Worm (Caenorhabditis elegans): Measurements from ENCODE around the gene cpsf-3.

The cpsf-3 gene

ce11 chrIV:13247780-13248179 is 34.9 kb downstream of the cpsf-3 start:
- TF ChIP-seq ztf-11 (tag; optimal IDR thresholded peaks at IDR 0.05): no peak
- no peak for TF ChIP-seq ceh-83 (GFP tag; optimal IDR thresholded peaks at IDR 0.05)
- TF ChIP-seq nhr-12 (tag; optimal IDR thresholded peaks at IDR 0.05): no peak
- no peak for TF ChIP-seq lin-32 (GFP tag; optimal IDR thresholded peaks at IDR 0.05)
- no peak for TF ChIP-seq cnd-1 (tag; optimal IDR thresholded peaks at IDR 0.05)
- no peak for TF ChIP-seq hlh-1 (tag; optimal IDR thresholded peaks at IDR 0.05)
- TF ChIP-seq unc-62 (GFP tag; optimal IDR thresholded peaks at IDR 0.05): no peak
- TF ChIP-seq sptf-1 (tag; optimal IDR thresholded peaks at IDR 0.05): no peak
- no peak for TF ChIP-seq nhr-28 (tag; optimal IDR thresholded peaks at IDR 0.05)
- no peak for TF ChIP-seq unc-120 (tag; optimal IDR thresholded peaks at IDR 0.05; ENCODE audit: poor library complexity, severe bottlenecking)
- no peak for TF ChIP-seq bed-3 (GFP tag; optimal IDR thresholded peaks at IDR 0.05)
- no peak for TF ChIP-seq nhr-76 (tag; optimal IDR thresholded peaks at IDR 0.05)

- TF ChIP-seq nhr-2 (tag; optimal IDR thresholded peaks at IDR 0.05) (no peak), nhr-12 (tag; optimal IDR thresholded peaks at IDR 0.05) (no peak), mls-2 (tag; optimal IDR thresholded peaks at IDR 0.05) (no peak), ceh-39 (tag; optimal IDR thresholded peaks at IDR 0.05) (no peak), lin-32 (GFP tag; optimal IDR thresholded peaks at IDR 0.05) (no peak), drap-1 (GFP tag; optimal IDR thresholded peaks at IDR 0.05) (no peak), hlh-1 (tag; optimal IDR thresholded peaks at IDR 0.05) (no peak)
Observed at ce11 chrIV:13246961-13247360, 35.7 kb downstream of the cpsf-3 start, which contains the start of gene JC8.7. Gene JC8.7, plus strand, starts transcription at chrIV:13247261.

- no peak for TF ChIP-seq zip-8 (tag; optimal IDR thresholded peaks at IDR 0.05)
- no peak for TF ChIP-seq nhr-2 (tag; optimal IDR thresholded peaks at IDR 0.05)
- TF ChIP-seq ztf-11 (tag; optimal IDR thresholded peaks at IDR 0.05): no peak
Observed at ce11 chrIV:13244024-13244423, 38.7 kb downstream of the cpsf-3 start, which contains the start of gene cox-11. Gene cox-11, plus strand, starts transcription at chrIV:13244324.

ce11 chrIV:13243375-13243774 is 39.3 kb downstream of the cpsf-3 start, which contains the start of gene JC8.4:
Gene JC8.4, plus strand, starts transcription at chrIV:13243675.
- no peak for TF ChIP-seq nhr-12 (tag; optimal IDR thresholded peaks at IDR 0.05)

ce11 chrIV:13241340-13241739 is 41.3 kb downstream of the cpsf-3 start:
- TF ChIP-seq elt-3 (tag; optimal IDR thresholded peaks at IDR 0.05): no peak
- TF ChIP-seq lin-32 (GFP tag; optimal IDR thresholded peaks at IDR 0.05): no peak
- TF ChIP-seq mep-1 (tag; optimal IDR thresholded peaks at IDR 0.05): no peak
- TF ChIP-seq sptf-1 (tag; optimal IDR thresholded peaks at IDR 0.05): no peak
- no peak for TF ChIP-seq mab-5 (tag; optimal IDR thresholded peaks at IDR 0.05)
- no peak for TF ChIP-seq zip-8 (tag; optimal IDR thresholded peaks at IDR 0.05)
- TF ChIP-seq nhr-2 (tag; optimal IDR thresholded peaks at IDR 0.05): no peak
- TF ChIP-seq flh-1 (GFP tag; optimal IDR thresholded peaks at IDR 0.05): no peak
- TF ChIP-seq M03D4.4 (tag; optimal IDR thresholded peaks at IDR 0.05): no peak
- TF ChIP-seq pha-4 (tag; optimal IDR thresholded peaks at IDR 0.05): no peak
- no peak for TF ChIP-seq hlh-1 (tag; optimal IDR thresholded peaks at IDR 0.05)

- no peak for TF ChIP-seq ztf-11 (tag; optimal IDR thresholded peaks at IDR 0.05)
- TF ChIP-seq elt-3 (tag; optimal IDR thresholded peaks at IDR 0.05): no peak
- no peak for TF ChIP-seq lin-32 (GFP tag; optimal IDR thresholded peaks at IDR 0.05)
- no peak for TF ChIP-seq mep-1 (tag; optimal IDR thresholded peaks at IDR 0.05)
- no peak for TF ChIP-seq elt-1 (tag; optimal IDR thresholded peaks at IDR 0.05; ENCODE audit: borderline replicate concordance, insufficient read depth)
- TF ChIP-seq blmp-1 (tag; optimal IDR thresholded peaks at IDR 0.05): no peak
- TF ChIP-seq sem-2 (GFP tag; optimal IDR thresholded peaks at IDR 0.05): no peak
- no peak for TF ChIP-seq nhr-76 (tag; optimal IDR thresholded peaks at IDR 0.05)
- TF ChIP-seq zip-8 (tag; optimal IDR thresholded peaks at IDR 0.05): no peak
- TF ChIP-seq lin-13 (tag; optimal IDR thresholded peaks at IDR 0.05): no peak
- no peak for TF ChIP-seq nhr-237 (tag; optimal IDR thresholded peaks at IDR 0.05)
- TF ChIP-seq mls-2 (tag; optimal IDR thresholded peaks at IDR 0.05): no peak
- TF ChIP-seq hlh-1 (tag; optimal IDR thresholded peaks at IDR 0.05): no peak
- no peak for TF ChIP-seq nhr-12 (tag; optimal IDR thresholded peaks at IDR 0.05)
- no peak for TF ChIP-seq pha-4 (tag; optimal IDR thresholded peaks at IDR 0.05)
- TF ChIP-seq ceh-43 (GFP tag; optimal IDR thresholded peaks at IDR 0.05): no peak
Observed at ce11 chrIV:13240842-13241143, 41.9 kb downstream of the cpsf-3 start, which contains the start of gene lin-54. Gene lin-54, plus strand, starts transcription at chrIV:13241044.

Data from whole organism, mixed stage, embryonic.